Fruit fly (Drosophila melanogaster) whole organism, embryonic: ENCODE results near the gene CG15865.
A peak's percentile ranks its signal among the peaks of the same experiment; 100 is the strongest.

Source experiments
- C15 ChIP-seq: fragments of 200-800 bp; sonication (Bioruptor generic); IDR thresholded peaks from 3 replicates; pipeline ENCODE4 v1.3.6; 2022; ENCODE audit warnings: missing biosample characterization, missing genetic modification characterization
- CG10267 ChIP-seq: fragments of 200-800 bp; sonication (Bioruptor generic); optimal IDR thresholded peaks from 2 replicates; lab custom pipeline; 2018; ENCODE audit warnings: missing biosample characterization, mild to moderate bottlenecking, missing genetic modification characterization, moderate library complexity
- CG10274 ChIP-seq: fragments of 200-800 bp; sonication (Bioruptor generic); optimal IDR thresholded peaks from 3 replicates; lab custom pipeline; 2017; ENCODE audit warnings: missing biosample characterization, mild to moderate bottlenecking, missing genetic modification characterization
- CG11247 ChIP-seq: fragments of 200-800 bp; sonication (Bioruptor generic); IDR thresholded peaks from 2 replicates; pipeline ENCODE4 v1.3.6; 2022; ENCODE audit warnings: missing biosample characterization, missing genetic modification characterization
- CG11560 ChIP-seq: fragments of 200-800 bp; sonication (Bioruptor generic); IDR thresholded peaks from 3 replicates; pipeline ENCODE4 v1.3.6; 2022; ENCODE audit warnings: missing biosample characterization, missing genetic modification characterization
- CG12391 ChIP-seq: fragments of 200-800 bp; sonication (Bioruptor generic); optimal IDR thresholded peaks from 3 replicates; lab custom pipeline; 2018; ENCODE audit warnings: missing biosample characterization, mild to moderate bottlenecking, missing genetic modification characterization, moderate library complexity
- CG13287 ChIP-seq: fragments of 200-800 bp; sonication (Bioruptor generic); IDR thresholded peaks from 2 replicates; pipeline ENCODE4 v1.3.6; 2022; ENCODE audit warnings: missing biosample characterization, missing genetic modification characterization; ENCODE audit not compliant: partially characterized antibody
- CG14860 ChIP-seq: fragments of 200-800 bp; sonication (Bioruptor generic); IDR thresholded peaks from 3 replicates; pipeline ENCODE4 v1.3.6; 2022; ENCODE audit warnings: missing biosample characterization, missing genetic modification characterization; ENCODE audit not compliant: partially characterized antibody
- CG1603 ChIP-seq: fragments of 200-800 bp; sonication (Bioruptor generic); optimal IDR thresholded peaks from 2 replicates; lab custom pipeline; 2019; ENCODE audit warnings: missing biosample characterization, mild to moderate bottlenecking, missing genetic modification characterization, moderate library complexity
- CG16813 ChIP-seq: fragments of 200-800 bp; sonication (Bioruptor generic); IDR thresholded peaks from 3 replicates; pipeline ENCODE4 v1.3.6; 2022; ENCODE audit warnings: missing biosample characterization, missing genetic modification characterization; ENCODE audit not compliant: partially characterized antibody
- CG17829 ChIP-seq: fragments of 200-800 bp; optimal IDR thresholded peaks from 2 replicates; lab custom pipeline; 2019; ENCODE audit warnings: missing biosample characterization, mild to moderate bottlenecking, missing genetic modification characterization, moderate library complexity
- CG18011 ChIP-seq: fragments of 200-800 bp; sonication (Bioruptor generic); optimal IDR thresholded peaks from 2 replicates; lab custom pipeline; 2017; ENCODE audit warnings: missing biosample characterization, missing genetic modification characterization, mild to moderate bottlenecking, moderate library complexity, missing genotype
- CG2116 ChIP-seq: fragments of 200-800 bp; sonication (Bioruptor generic); optimal IDR thresholded peaks from 3 replicates; lab custom pipeline; 2018; ENCODE audit warnings: missing biosample characterization, mild to moderate bottlenecking, missing genetic modification characterization
- CG2712 ChIP-seq: fragments of 200-800 bp; optimal IDR thresholded peaks from 3 replicates; lab custom pipeline; 2019; ENCODE audit warnings: missing biosample characterization, mild to moderate bottlenecking, missing genetic modification characterization, moderate library complexity
- CG30020 ChIP-seq: fragments of 200-800 bp; optimal IDR thresholded peaks from 2 replicates; lab custom pipeline; 2019; ENCODE audit warnings: missing biosample characterization, mild to moderate bottlenecking, missing genetic modification characterization, moderate library complexity
- CG3065 ChIP-seq: fragments of 200-800 bp; sonication (Bioruptor generic); optimal IDR thresholded peaks from 2 replicates; lab custom pipeline; 2016; ENCODE audit warnings: missing biosample characterization, missing genetic modification characterization
- CG32532 ChIP-seq: fragments of 200-800 bp; sonication (Bioruptor generic); IDR thresholded peaks from 2 replicates; pipeline ENCODE4 v1.3.6; 2022; ENCODE audit warnings: missing biosample characterization, missing genetic modification characterization
- CG42726 ChIP-seq: fragments of 200-800 bp; sonication (Bioruptor generic); IDR thresholded peaks from 2 replicates; pipeline ENCODE4 v1.3.6; 2022; ENCODE audit warnings: missing biosample characterization, missing genetic modification characterization; ENCODE audit not compliant: partially characterized antibody
- CG4360 ChIP-seq: fragments of 200-800 bp; sonication (Bioruptor generic); IDR thresholded peaks from 2 replicates; pipeline ENCODE4 v1.3.6; 2022; ENCODE audit warnings: missing biosample characterization, missing genetic modification characterization
- CG6791 ChIP-seq: fragments of 200-800 bp; sonication (Bioruptor generic); IDR thresholded peaks from 3 replicates; pipeline ENCODE4 v1.3.6; 2022; ENCODE audit warnings: missing biosample characterization, missing genetic modification characterization; ENCODE audit not compliant: partially characterized antibody
- CG7963 ChIP-seq: fragments of 200-800 bp; sonication (Bioruptor generic); IDR thresholded peaks from 3 replicates; pipeline ENCODE4 v1.3.6; 2022; ENCODE audit warnings: missing biosample characterization, missing genetic modification characterization; ENCODE audit not compliant: partially characterized antibody
- CG9437 ChIP-seq: fragments of 200-800 bp; sonication (Bioruptor generic); optimal IDR thresholded peaks from 2 replicates; lab custom pipeline; 2018; ENCODE audit warnings: missing biosample characterization, mild to moderate bottlenecking, missing genetic modification characterization
- CG9797 ChIP-seq: fragments of 200-800 bp; sonication (Bioruptor generic); optimal IDR thresholded peaks from 3 replicates; lab custom pipeline; 2018; ENCODE audit warnings: missing biosample characterization, mild to moderate bottlenecking, missing genetic modification characterization
- D19A ChIP-seq: fragments of 200-800 bp; optimal IDR thresholded peaks from 3 replicates; lab custom pipeline; 2019; ENCODE audit warnings: missing biosample characterization, mild to moderate bottlenecking, missing genetic modification characterization, moderate library complexity
- Dll ChIP-seq: fragments of 200-800 bp; sonication (Bioruptor generic); IDR thresholded peaks from 4 replicates; pipeline ENCODE4 v1.3.6; 2022; ENCODE audit warnings: missing biosample characterization, missing genetic modification characterization; ENCODE audit not compliant: partially characterized antibody
- Dp ChIP-seq: fragments of 200-800 bp; sonication (Bioruptor generic); optimal IDR thresholded peaks from 2 replicates; lab custom pipeline; 2018; ENCODE audit warnings: missing biosample characterization, mild to moderate bottlenecking, missing genetic modification characterization, moderate library complexity
- E2f2 ChIP-seq: fragments of 200-800 bp; sonication (Bioruptor generic); IDR thresholded peaks from 2 replicates; pipeline ENCODE4 v1.3.6; 2022; ENCODE audit warnings: missing biosample characterization, missing genetic modification characterization
- Ets65A ChIP-seq: fragments of 200-800 bp; sonication (Bioruptor generic); peaks from one replicate; lab custom pipeline; 2016; ENCODE audit warnings: missing biosample characterization, missing genetic modification characterization
- HLH4C ChIP-seq: fragments of 200-800 bp; sonication (Bioruptor generic); IDR thresholded peaks from 3 replicates; pipeline ENCODE4 v1.3.6; 2022; ENCODE audit warnings: missing biosample characterization, missing genetic modification characterization; ENCODE audit not compliant: partially characterized antibody
- MBD-R2 ChIP-seq: fragments of 200-800 bp; sonication (Bioruptor generic); IDR thresholded peaks from 2 replicates; pipeline ENCODE4 v1.3.6; 2022; ENCODE audit warnings: missing biosample characterization, missing genetic modification characterization
- Myb ChIP-seq: fragments of 200-800 bp; sonication (Bioruptor generic); optimal IDR thresholded peaks from 2 replicates; lab custom pipeline; 2016; ENCODE audit warnings: missing biosample characterization, missing genetic modification characterization
- Nf-YB ChIP-seq: fragments of 200-800 bp; sonication (Bioruptor generic); optimal IDR thresholded peaks from 3 replicates; lab custom pipeline; 2019; ENCODE audit warnings: missing biosample characterization, mild to moderate bottlenecking, missing genetic modification characterization, moderate library complexity
- amos ChIP-seq: fragments of 200-800 bp; sonication (Bioruptor generic); IDR thresholded peaks from 2 replicates; pipeline ENCODE4 v1.3.6; 2022; ENCODE audit warnings: missing biosample characterization, missing genetic modification characterization; ENCODE audit not compliant: partially characterized antibody
- bbx ChIP-seq: fragments of 200-800 bp; sonication (Bioruptor generic); IDR thresholded peaks from 2 replicates; pipeline ENCODE4 v1.3.6; 2022; ENCODE audit warnings: missing biosample characterization, missing genetic modification characterization; ENCODE audit not compliant: partially characterized antibody
- fd102C ChIP-seq: fragments of 200-800 bp; sonication (Bioruptor generic); optimal IDR thresholded peaks from 2 replicates; lab custom pipeline; 2018; ENCODE audit warnings: missing biosample characterization, mild to moderate bottlenecking, missing genetic modification characterization, moderate library complexity
- gfzf ChIP-seq: fragments of 200-800 bp; sonication (Bioruptor generic); optimal IDR thresholded peaks from 2 replicates; lab custom pipeline; 2016; ENCODE audit warnings: missing biosample characterization, mild to moderate bottlenecking, missing genetic modification characterization, moderate library complexity
- hb ChIP-seq: fragments of 200-800 bp; sonication (Bioruptor generic); IDR thresholded peaks from 3 replicates; pipeline ENCODE4 v1.3.6; 2022; ENCODE audit warnings: missing biosample characterization, missing genetic modification characterization; ENCODE audit not compliant: partially characterized antibody
- insv ChIP-seq, 2 experiments: fragments of 200-800 bp; sonication (Bioruptor generic); optimal IDR thresholded peaks; 3 replicates each; lab custom pipeline; 2016 to 2018; ENCODE audit warnings: missing biosample characterization in 2 of 2, missing genetic modification characterization in 2 of 2
- inv ChIP-seq: fragments of 200-800 bp; sonication (Bioruptor generic); IDR thresholded peaks from 2 replicates; pipeline ENCODE4 v1.3.6; 2022; ENCODE audit warnings: missing biosample characterization, missing genetic modification characterization; ENCODE audit not compliant: partially characterized antibody
- mld ChIP-seq: fragments of 200-800 bp; sonication (Bioruptor generic); IDR thresholded peaks from 3 replicates; pipeline ENCODE4 v1.3.6; 2022; ENCODE audit warnings: missing biosample characterization, missing genetic modification characterization; ENCODE audit not compliant: partially characterized antibody
- nmo ChIP-seq: fragments of 200-800 bp; sonication (Bioruptor generic); optimal IDR thresholded peaks from 2 replicates; lab custom pipeline; 2018; ENCODE audit warnings: missing biosample characterization, mild to moderate bottlenecking, missing genetic modification characterization, moderate library complexity
- pita ChIP-seq: fragments of 200-800 bp; sonication (Bioruptor generic); optimal IDR thresholded peaks from 2 replicates; lab custom pipeline; 2017; ENCODE audit warnings: missing biosample characterization, mild to moderate bottlenecking, missing genetic modification characterization
- sd ChIP-seq: fragments of 200-800 bp; sonication (Bioruptor generic); optimal IDR thresholded peaks from 3 replicates; lab custom pipeline; 2018; ENCODE audit warnings: missing biosample characterization, mild to moderate bottlenecking, missing genetic modification characterization, moderate library complexity
- sob ChIP-seq: fragments of 200-800 bp; sonication (Bioruptor generic); IDR thresholded peaks from 2 replicates; pipeline ENCODE4 v1.3.6; 2022; ENCODE audit warnings: missing biosample characterization, missing genetic modification characterization
- stwl ChIP-seq: fragments of 200-800 bp; sonication (Bioruptor generic); optimal IDR thresholded peaks from 3 replicates; lab custom pipeline; 2018; ENCODE audit warnings: missing biosample characterization, mild to moderate bottlenecking, missing genetic modification characterization, moderate library complexity
- tna ChIP-seq: fragments of 200-800 bp; sonication (Bioruptor generic); IDR thresholded peaks from 2 replicates; pipeline ENCODE4 v1.3.6; 2022; ENCODE audit warnings: missing biosample characterization, missing genetic modification characterization; ENCODE audit not compliant: partially characterized antibody
- trem ChIP-seq: fragments of 200-800 bp; optimal IDR thresholded peaks from 3 replicates; lab custom pipeline; 2019; ENCODE audit warnings: missing biosample characterization, mild to moderate bottlenecking, missing genetic modification characterization, moderate library complexity
- unc-4 ChIP-seq: fragments of 200-800 bp; sonication (Bioruptor generic); IDR thresholded peaks from 2 replicates; pipeline ENCODE4 v1.3.6; 2022; ENCODE audit warnings: missing biosample characterization, missing genetic modification characterization; ENCODE audit not compliant: partially characterized antibody

CG15865 gene

dm6 chrX:16651098-16651497 lies 13.2 kb downstream of the CG15865 start, which contains the start of the genes CG32573 and CG42512 (continued):
- TF ChIP-seq sob (GFP tag; lab: Robert Waterston, UW) (0 out of 2 replicates have a peak, but pooled peaks have one; percentile 23), stwl (tag; lab: Kevin White, UChicago) (peak; percentile 95), trem (tag; lab: Kevin White, UChicago) (peak; percentile 41), mld (GFP tag; lab: Robert Waterston, UW) (peak; percentile 53; the same call in 1 of the 3 replicates), Myb (peak; percentile 24), amos (GFP tag; lab: Robert Waterston, UW) (peak; percentile 75), inv (GFP tag; lab: Robert Waterston, UW) (peak; percentile 44; the same call in 1 of the 2 replicates), CG2116 (GFP tag; lab: Kevin White, UChicago) (peak; percentile 71), CG16813 (GFP tag; lab: Robert Waterston, UW) (peak; percentile 67), nmo (GFP tag; lab: Kevin White, UChicago) (peak; percentile 23), CG30020 (tag; lab: Kevin White, UChicago) (peak; percentile 19), CG42726 (GFP tag; lab: Robert Waterston, UW) (peak; percentile 4; the same call in 1 of the 2 replicates), CG11247 (GFP tag; lab: Robert Waterston, UW) (no peak), Dll (GFP tag; lab: Robert Waterston, UW) (peak; percentile 75), CG10274 (no peak), hb (peak; percentile 49; the same call in 1 of the 3 replicates), unc-4 (GFP tag; lab: Robert Waterston, UW) (peak; percentile 71), tna (GFP tag; lab: Robert Waterston, UW) (peak; percentile 74), CG6791 (GFP tag; lab: Robert Waterston, UW) (peak; percentile 62; the same call in 2 of the 3 replicates), CG17829 (tag; lab: Kevin White, UChicago) (peak; percentile 16), CG11560 (tag; lab: Robert Waterston, UW) (no peak), CG2712 (tag; lab: Kevin White, UChicago) (peak; percentile 12), CG3065 (no peak), CG7963 (GFP tag; lab: Robert Waterston, UW) (peak; percentile 69), pita (peak; percentile 24), E2f2 (peak; percentile 96), sd (tag; lab: Kevin White, UChicago) (peak; percentile 17), CG9437 (GFP tag; lab: Kevin White, UChicago) (peak; percentile 77), CG1603 (tag; lab: Kevin White, UChicago) (peak; percentile 79), gfzf (GFP tag; lab: Kevin White, UChicago) (peak; percentile 84), fd102C (GFP tag; lab: Kevin White, UChicago) (no peak), Ets65A (peak; percentile 62), D19A (tag; lab: Kevin White, UChicago) (no peak), HLH4C (GFP tag; lab: Robert Waterston, UW) (peak; percentile 77), CG13287 (GFP tag; lab: Robert Waterston, UW) (peak; percentile 83), CG9797 (GFP tag; lab: Kevin White, UChicago) (peak; percentile 78), CG12391 (tag; lab: Kevin White, UChicago) (peak; percentile 23), C15 (no peak), insv (GFP tag; optimal IDR thresholded peaks at IDR 0.05; lab: Kevin White, UChicago) (peak in 1 of 2 experiments; percentile 71), CG10267 (peak; percentile 91), MBD-R2 (GFP tag; lab: Robert Waterston, UW) (peak; percentile 40), Nf-YB (GFP tag; lab: Kevin White, UChicago) (no peak), CG4360 (no peak), CG32532 (GFP tag; lab: Robert Waterston, UW) (no peak), Dp (GFP tag; lab: Kevin White, UChicago) (peak; percentile 95), CG14860 (GFP tag; lab: Robert Waterston, UW) (peak; percentile 38; the same call in 1 of the 3 replicates), CG18011 (no peak), bbx (GFP tag; lab: Robert Waterston, UW) (peak; percentile 78)
